Worm (Caenorhabditis elegans): Measurements from ENCODE around the gene str-102.

- TF ChIP-seq fos-1 (tag; optimal IDR thresholded peaks at IDR 0.05) = no peak
- no peak for TF ChIP-seq ceh-82 (tag; optimal IDR thresholded peaks at IDR 0.05)
- no peak for TF ChIP-seq daf-8 (GFP tag; IDR thresholded peaks at IDR 0.05)
- TF ChIP-seq lin-1 (GFP tag; IDR thresholded peaks at IDR 0.05) = no peak
- no peak for TF ChIP-seq unc-39 (tag; optimal IDR thresholded peaks at IDR 0.05)
- TF ChIP-seq nhr-11 (tag; optimal IDR thresholded peaks at IDR 0.05) = no peak
- no peak for TF ChIP-seq nhr-41 (GFP tag; IDR thresholded peaks at IDR 0.05)
- TF ChIP-seq zip-2 (tag; optimal IDR thresholded peaks at IDR 0.05) = no peak
- TF ChIP-seq ztf-11 (tag; optimal IDR thresholded peaks at IDR 0.05) = no peak
- TF ChIP-seq egl-43 (GFP tag; IDR thresholded peaks at IDR 0.05) = no peak
- TF ChIP-seq R02D3.7 (tag; optimal IDR thresholded peaks at IDR 0.05) = no peak
These were observed 7.2 kb downstream of the str-102 start for ce11 chrV:15392064-15392463.

Measured in whole organism, L4 larva.